Fruit fly (Drosophila melanogaster) whole organism, adult: ENCODE data around the gene CG42489.

Experiments
- CG11617 ChIP-seq: fragments of 200-800 bp; sonication (Bioruptor generic); optimal IDR thresholded peaks from 2 replicates; lab custom pipeline; 2017; ENCODE audit warnings: mild to moderate bottlenecking, missing biosample characterization, missing genetic modification reagents, missing genetic modification characterization
- CG12768 ChIP-seq: fragments of 200-800 bp; sonication (Bioruptor generic); optimal IDR thresholded peaks from 2 replicates; lab custom pipeline; 2017; ENCODE audit warnings: missing biosample characterization, missing genetic modification characterization, mild to moderate bottlenecking, moderate library complexity, missing genetic modification reagents
- CG14711 ChIP-seq: fragments of 200-800 bp; sonication (Bioruptor generic); optimal IDR thresholded peaks from 2 replicates; lab custom pipeline; 2018; ENCODE audit warnings: missing biosample characterization, mild to moderate bottlenecking, missing genetic modification characterization, moderate library complexity
- CG1620 ChIP-seq: fragments of 200-800 bp; sonication (Bioruptor generic); optimal IDR thresholded peaks from 2 replicates; lab custom pipeline; 2016; ENCODE audit warnings: missing biosample characterization, missing genetic modification characterization
- CG33017 ChIP-seq: fragments of 200-800 bp; sonication (Bioruptor generic); optimal IDR thresholded peaks from 2 replicates; lab custom pipeline; 2018; ENCODE audit warnings: missing biosample characterization, mild to moderate bottlenecking, missing genetic modification characterization, moderate library complexity
- CG5204 ChIP-seq: fragments of 200-800 bp; sonication (Bioruptor generic); optimal IDR thresholded peaks from 2 replicates; lab custom pipeline; 2016; ENCODE audit warnings: missing biosample characterization, missing genetic modification characterization
- CG7045 ChIP-seq: fragments of 200-800 bp; sonication (Bioruptor generic); optimal IDR thresholded peaks from 2 replicates; lab custom pipeline; 2017; ENCODE audit warnings: missing biosample characterization, mild to moderate bottlenecking, missing genetic modification characterization
- CG7101 ChIP-seq: fragments of 200-800 bp; sonication (Bioruptor generic); optimal IDR thresholded peaks from 2 replicates; lab custom pipeline; 2018; ENCODE audit warnings: missing biosample characterization, mild to moderate bottlenecking, missing genetic modification characterization, moderate library complexity
- Clk ChIP-seq: fragments of 200-800 bp; sonication (Bioruptor generic); optimal IDR thresholded peaks from 2 replicates; lab custom pipeline; 2017; ENCODE audit warnings: missing biosample characterization, missing genetic modification characterization
- Crg-1 ChIP-seq: fragments of 200-800 bp; sonication (Bioruptor generic); optimal IDR thresholded peaks from 2 replicates; lab custom pipeline; 2016; ENCODE audit warnings: missing biosample characterization, missing genetic modification characterization
- Hr96 ChIP-seq: fragments of 200-800 bp; sonication (Bioruptor generic); optimal IDR thresholded peaks from 2 replicates; lab custom pipeline; 2016; ENCODE audit warnings: missing biosample characterization, missing genetic modification characterization
- Mnt ChIP-seq: fragments of 200-800 bp; sonication (Bioruptor generic); optimal IDR thresholded peaks from 2 replicates; lab custom pipeline; 2016; ENCODE audit warnings: missing biosample characterization, mild to moderate bottlenecking, missing genetic modification characterization
- bab1 ChIP-seq: fragments of 200-800 bp; sonication (Bioruptor generic); optimal IDR thresholded peaks from 3 replicates; lab custom pipeline; 2019; ENCODE audit warnings: missing biosample characterization, mild to moderate bottlenecking, missing genetic modification characterization, moderate library complexity
- cic ChIP-seq: fragments of 200-800 bp; sonication (Bioruptor generic); optimal IDR thresholded peaks from 2 replicates; lab custom pipeline; 2017; ENCODE audit warnings: missing biosample characterization, mild to moderate bottlenecking, missing genetic modification characterization, moderate library complexity
- cnc ChIP-seq, 2 experiments: fragments of >200 bp; optimal IDR thresholded peaks; 2 replicates each; lab custom pipeline; 2017
- kay ChIP-seq: fragments of 200-800 bp; sonication (Bioruptor generic); peaks from one replicate; lab custom pipeline; 2016; ENCODE audit warnings: missing biosample characterization, missing genetic modification characterization, borderline replicate concordance
- ovo ChIP-seq: fragments of 200-800 bp; sonication (Bioruptor generic); optimal IDR thresholded peaks from 2 replicates; lab custom pipeline; 2016; ENCODE audit warnings: missing biosample characterization, missing genetic modification characterization
- pad ChIP-seq: fragments of 200-800 bp; sonication (Bioruptor generic); optimal IDR thresholded peaks from 3 replicates; lab custom pipeline; 2017; ENCODE audit warnings: missing biosample characterization, missing genetic modification characterization, mild to moderate bottlenecking, moderate library complexity, missing genetic modification reagents
- tj ChIP-seq: fragments of 200-800 bp; sonication (Bioruptor generic); optimal IDR thresholded peaks from 3 replicates; lab custom pipeline; 2017; ENCODE audit warnings: missing biosample characterization, mild to moderate bottlenecking, missing genetic modification characterization, moderate library complexity
- toe ChIP-seq: fragments of 200-800 bp; sonication (Bioruptor generic); optimal IDR thresholded peaks from 2 replicates; lab custom pipeline; 2016; ENCODE audit warnings: missing biosample characterization, missing genetic modification characterization

Gene CG42489

dm6 chr3R:8645580-8646220 lies 8.9 kb downstream of the CG42489 start, which contains the start of gene Cyp313b1:
Cyp313b1 (minus strand) TSS chr3R:8645650.
- TF ChIP-seq CG7101 (tag; lab: Kevin White, UChicago), result no peak
- TF ChIP-seq kay (GFP tag; lab: Kevin White, UChicago), result no peak
- no peak for TF ChIP-seq bab1 (GFP tag; lab: Kevin White, UChicago)
- TF ChIP-seq Clk, result no peak
- TF ChIP-seq CG33017 (tag; lab: Kevin White, UChicago), result no peak
- TF ChIP-seq toe, result no peak
- TF ChIP-seq Crg-1, result no peak
- TF ChIP-seq cic (GFP tag; lab: Kevin White, UChicago), result no peak
- TF ChIP-seq cnc (optimal IDR thresholded peaks at IDR 0.05; lab: Kevin White, UChicago), result no peak
- no peak for TF ChIP-seq Mnt (GFP tag; lab: Kevin White, UChicago)
- TF ChIP-seq CG12768 (GFP tag; lab: Kevin White, UChicago), result no peak
- TF ChIP-seq CG11617, result no peak
- TF ChIP-seq ovo (GFP tag; lab: Kevin White, UChicago), result no peak
- no peak for TF ChIP-seq CG14711
- no peak for TF ChIP-seq CG5204 (GFP tag; lab: Kevin White, UChicago)
- TF ChIP-seq tj (GFP tag; lab: Kevin White, UChicago), result no peak
- no peak for TF ChIP-seq pad
- no peak for TF ChIP-seq CG7045 (GFP tag; lab: Kevin White, UChicago)
- TF ChIP-seq CG1620 (GFP tag; lab: Kevin White, UChicago), result no peak
- no peak for TF ChIP-seq Hr96

DNA sequence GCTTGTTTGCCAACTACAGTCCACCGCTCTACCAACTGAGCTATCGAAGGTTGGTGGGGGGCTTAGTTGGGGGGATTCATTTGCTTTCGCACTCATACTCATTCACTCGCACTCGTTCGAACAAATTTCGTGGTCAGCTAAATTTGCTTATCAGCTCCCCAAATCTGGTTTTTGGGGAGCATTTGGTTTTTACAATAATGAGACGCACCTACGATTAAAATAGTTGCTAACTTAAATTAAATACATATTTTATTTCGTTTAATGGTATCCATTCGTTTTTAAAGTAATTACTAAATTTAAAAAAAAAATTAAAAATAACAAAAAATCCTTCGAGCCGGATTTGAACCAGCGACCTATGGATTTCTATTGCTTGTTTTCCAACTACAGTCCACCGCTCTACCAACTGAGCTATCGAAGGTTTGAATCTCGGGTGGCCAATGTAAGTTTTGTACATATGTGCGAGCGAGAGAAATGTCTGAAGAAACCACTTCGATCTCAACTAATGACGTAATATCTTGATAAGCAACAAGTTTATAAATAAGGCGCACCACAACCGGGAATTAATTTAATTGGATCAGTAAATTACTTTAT lies 12.1 kb downstream of the CG42489 start:
- no peak for TF ChIP-seq CG5204 (GFP tag; lab: Kevin White, UChicago)
- peak; percentile 10 for TF ChIP-seq bab1 (GFP tag; lab: Kevin White, UChicago)
- TF ChIP-seq Hr96, result no peak
- TF ChIP-seq Clk, result no peak
- no peak for TF ChIP-seq CG14711
- no peak for TF ChIP-seq CG33017 (tag; lab: Kevin White, UChicago)
- peak; percentile 79 for TF ChIP-seq kay (GFP tag; lab: Kevin White, UChicago)
- peak; percentile 90 for TF ChIP-seq tj (GFP tag; lab: Kevin White, UChicago)
- TF ChIP-seq cic (GFP tag; lab: Kevin White, UChicago), result no peak
- no peak for TF ChIP-seq CG1620 (GFP tag; lab: Kevin White, UChicago)

DNA sequence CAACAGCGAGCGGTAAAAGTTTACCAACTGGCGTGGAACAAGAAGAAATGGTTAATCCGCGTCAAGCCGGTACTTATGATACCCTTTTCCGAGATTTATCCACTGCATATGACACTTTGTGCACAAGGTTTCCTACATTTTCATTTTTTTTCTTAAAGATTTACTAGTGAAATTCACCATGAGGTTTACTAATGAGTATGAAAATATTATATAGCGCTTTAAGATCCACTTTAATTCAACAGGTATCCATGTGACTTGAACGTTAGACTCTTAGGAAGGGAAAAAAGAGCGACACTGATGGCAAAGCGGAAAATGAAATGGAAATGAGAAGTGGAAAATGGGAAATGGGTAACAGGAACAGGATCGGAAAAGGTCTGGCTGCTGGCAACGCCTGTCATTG lies 15.9 kb downstream of the CG42489 start:
- TF ChIP-seq CG5204 (GFP tag; lab: Kevin White, UChicago) (no peak), Clk (no peak), CG33017 (tag; lab: Kevin White, UChicago) (no peak), toe (no peak), CG7101 (tag; lab: Kevin White, UChicago) (no peak), CG1620 (GFP tag; lab: Kevin White, UChicago) (no peak), kay (GFP tag; lab: Kevin White, UChicago) (no peak), CG7045 (GFP tag; lab: Kevin White, UChicago) (no peak), CG11617 (no peak), Hr96 (no peak), tj (GFP tag; lab: Kevin White, UChicago) (no peak), cnc (optimal IDR thresholded peaks at IDR 0.05; lab: Kevin White, UChicago) (no peak), ovo (GFP tag; lab: Kevin White, UChicago) (no peak), bab1 (GFP tag; lab: Kevin White, UChicago) (no peak), CG12768 (GFP tag; lab: Kevin White, UChicago) (no peak), Mnt (GFP tag; lab: Kevin White, UChicago) (no peak)

- no peak for TF ChIP-seq Mnt (GFP tag; lab: Kevin White, UChicago)
Observed at dm6 chr3R:8635778-8636177, 18.8 kb downstream of the CG42489 start, which contains the start of gene Or85e. Or85e (minus strand) TSS chr3R:8635878.

DNA sequence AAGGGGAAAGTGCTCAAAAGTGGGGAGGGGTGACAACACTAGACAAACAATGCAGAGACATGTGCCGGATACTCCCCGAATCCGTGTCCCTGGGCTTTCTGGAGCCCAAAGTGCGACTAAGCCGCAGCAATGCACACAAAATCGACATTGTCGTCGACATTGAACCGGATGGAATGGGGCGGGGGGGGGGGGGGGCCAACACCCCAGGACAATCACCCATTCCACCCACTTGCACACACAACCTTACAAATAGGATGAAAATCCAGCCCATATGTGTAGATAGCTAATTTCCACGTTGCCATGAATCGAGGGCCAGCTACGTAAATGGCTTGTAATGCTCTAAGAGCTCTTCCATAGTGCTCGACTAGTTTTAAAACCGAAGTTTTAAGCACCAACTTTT lies 33.8 kb downstream of the CG42489 start:
- no peak for TF ChIP-seq CG1620 (GFP tag; lab: Kevin White, UChicago)
- no peak for TF ChIP-seq kay (GFP tag; lab: Kevin White, UChicago)
- no peak for TF ChIP-seq cic (GFP tag; lab: Kevin White, UChicago)
- TF ChIP-seq ovo (GFP tag; lab: Kevin White, UChicago), result no peak
- no peak for TF ChIP-seq toe
- no peak for TF ChIP-seq CG11617
- no peak for TF ChIP-seq CG7101 (tag; lab: Kevin White, UChicago)
- TF ChIP-seq CG14711, result no peak
- TF ChIP-seq CG12768 (GFP tag; lab: Kevin White, UChicago), result no peak
- TF ChIP-seq cnc (optimal IDR thresholded peaks at IDR 0.05; lab: Kevin White, UChicago), result no peak
- TF ChIP-seq Clk, result no peak
- TF ChIP-seq Mnt (GFP tag; lab: Kevin White, UChicago), result no peak

DNA sequence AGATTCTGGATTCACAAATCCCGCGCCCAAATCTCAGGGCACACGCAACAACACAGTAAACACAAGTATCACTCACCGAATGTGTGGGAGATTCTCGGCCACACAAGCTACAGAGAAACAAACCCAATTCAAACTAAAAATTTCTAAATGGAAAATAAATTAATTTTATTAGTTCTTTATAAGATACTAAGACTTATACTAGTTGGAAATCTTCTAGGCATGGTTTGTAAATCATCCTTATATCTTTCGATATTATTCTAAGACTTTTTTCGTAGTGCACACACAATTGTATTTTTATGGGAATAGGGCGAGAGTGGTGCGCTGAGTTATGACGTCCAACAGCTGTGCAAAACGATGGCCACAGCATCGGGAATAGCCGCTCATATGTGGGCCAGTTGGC lies 35.5 kb downstream of the CG42489 start:
- TF ChIP-seq CG5204 (GFP tag; lab: Kevin White, UChicago), result no peak
- no peak for TF ChIP-seq Mnt (GFP tag; lab: Kevin White, UChicago)
- TF ChIP-seq cnc (optimal IDR thresholded peaks at IDR 0.05; lab: Kevin White, UChicago), result no peak
- no peak for TF ChIP-seq CG33017 (tag; lab: Kevin White, UChicago)
- no peak for TF ChIP-seq toe
- TF ChIP-seq CG14711, result no peak
- no peak for TF ChIP-seq kay (GFP tag; lab: Kevin White, UChicago)
- no peak for TF ChIP-seq CG11617
- no peak for TF ChIP-seq ovo (GFP tag; lab: Kevin White, UChicago)
- TF ChIP-seq CG12768 (GFP tag; lab: Kevin White, UChicago), result no peak
- no peak for TF ChIP-seq tj (GFP tag; lab: Kevin White, UChicago)
- TF ChIP-seq Hr96, result no peak
- TF ChIP-seq Crg-1, result no peak
- TF ChIP-seq CG7101 (tag; lab: Kevin White, UChicago), result no peak
- no peak for TF ChIP-seq CG1620 (GFP tag; lab: Kevin White, UChicago)
- no peak for TF ChIP-seq pad
- TF ChIP-seq CG7045 (GFP tag; lab: Kevin White, UChicago), result no peak
- no peak for TF ChIP-seq bab1 (GFP tag; lab: Kevin White, UChicago)
